Fruit fly (Drosophila melanogaster): ENCODE measurements around the gene Fhos.
A peak's percentile ranks its signal among the peaks of the same experiment; 100 is the strongest.

Gene Fhos

DNA sequence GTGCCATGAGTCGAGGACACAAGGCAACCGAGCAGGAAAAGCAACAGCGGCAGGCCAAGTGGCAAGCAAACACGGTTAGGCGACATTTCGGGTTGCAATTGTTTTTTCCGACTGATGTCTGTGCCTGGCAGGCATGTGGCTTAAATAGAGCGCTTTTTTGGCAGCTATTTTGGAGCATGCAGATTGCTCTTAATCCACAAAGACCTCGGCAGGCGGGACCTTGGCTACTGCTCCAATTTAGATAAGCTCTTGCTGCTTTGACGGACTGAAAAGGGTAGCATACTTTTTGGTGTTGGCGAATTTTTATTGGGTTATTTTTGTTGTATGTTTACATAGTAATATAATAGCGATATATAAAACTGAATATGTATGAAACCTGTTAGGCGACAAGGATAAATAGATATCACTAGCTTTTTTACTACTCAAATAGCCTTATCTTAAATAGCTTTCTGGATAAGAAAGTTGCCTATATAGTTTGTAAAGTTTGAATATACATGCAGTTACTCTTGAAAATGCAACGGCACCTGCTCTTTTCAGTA lies 53.8 kb downstream of the Fhos start, which contains the start of the genes CG13312 and CG32024:
TSS of gene CG13312 (minus strand) at position 101 of the 539 bp plus-strand sequence.
TSS of gene CG32024 (plus strand) at position 489 of the 539 bp plus-strand sequence.
- TF ChIP-seq psq (GFP tag; optimal IDR thresholded peaks at IDR 0.05) (no peak), woc (GFP tag; optimal IDR thresholded peaks at IDR 0.05) (no peak), Rel (GFP tag; optimal IDR thresholded peaks at IDR 0.05) (no peak), Rel (tag; optimal IDR thresholded peaks at IDR 0.05) (no peak), N (GFP tag; optimal IDR thresholded peaks at IDR 0.05) (no peak), foxo (GFP tag; optimal IDR thresholded peaks at IDR 0.05) (no peak), h (GFP tag; optimal IDR thresholded peaks at IDR 0.05) (no peak), GATAd (GFP tag; optimal IDR thresholded peaks at IDR 0.05) (no peak), lola (GFP tag; optimal IDR thresholded peaks at IDR 0.05) (no peak), CrebA (GFP tag; optimal IDR thresholded peaks at IDR 0.05; ENCODE audit: borderline replicate concordance) (no peak), Hr83 (GFP tag; optimal IDR thresholded peaks at IDR 0.05; ENCODE audit: poor library complexity, severe bottlenecking) (no peak), dl (GFP tag; optimal IDR thresholded peaks at IDR 0.05; ENCODE audit: insufficient read depth in 1 of 2, partially characterized antibody in 2 of 2) (no peak), Sp1 (GFP tag; optimal IDR thresholded peaks at IDR 0.05) (no peak), Myc (optimal IDR thresholded peaks at IDR 0.05) (no peak), Vsx2 (GFP tag; optimal IDR thresholded peaks at IDR 0.05; ENCODE audit: partially characterized antibody) (no peak), HLH106 (tag; optimal IDR thresholded peaks at IDR 0.05) (no peak), sage (GFP tag; optimal IDR thresholded peaks at IDR 0.05) (no peak), tai (GFP tag; optimal IDR thresholded peaks at IDR 0.05) (no peak)

DNA sequence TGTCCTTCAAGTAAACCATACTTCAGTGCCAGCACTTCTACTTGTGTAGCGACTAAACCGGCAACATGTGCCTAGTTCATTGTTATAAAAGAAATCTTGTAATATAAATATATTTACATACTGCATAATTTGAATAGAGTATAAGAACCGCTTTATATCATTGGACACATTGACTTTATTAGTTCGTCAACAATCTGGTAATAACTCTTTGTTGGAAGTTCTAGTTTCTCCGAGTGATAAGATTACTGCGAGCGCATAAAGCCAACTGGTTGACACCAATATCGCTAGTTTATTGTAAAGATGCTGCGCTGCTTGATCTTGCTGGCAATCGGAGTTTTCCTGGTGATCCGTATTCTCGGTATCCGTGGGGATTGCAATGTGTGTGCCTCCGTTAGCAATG lies 54.8 kb downstream of the Fhos start, which contains the start of gene CG13308:
TSS of gene CG13308 (plus strand) at position 301 of the 400 bp plus-strand sequence.
- TF ChIP-seq jim (GFP tag; optimal IDR thresholded peaks at IDR 0.05) (no peak), fru (GFP tag; optimal IDR thresholded peaks at IDR 0.05) (no peak), pan (optimal IDR thresholded peaks at IDR 0.05) (no peak), Mio (GFP tag; optimal IDR thresholded peaks at IDR 0.05) (no peak), HLH106 (tag; optimal IDR thresholded peaks at IDR 0.05) (no peak), usp (GFP tag; optimal IDR thresholded peaks at IDR 0.05) (no peak), CrebA (GFP tag; optimal IDR thresholded peaks at IDR 0.05; ENCODE audit: borderline replicate concordance) (no peak), Jra (GFP tag; optimal IDR thresholded peaks at IDR 0.05) (no peak), psq (GFP tag; optimal IDR thresholded peaks at IDR 0.05) (no peak), lola (GFP tag; optimal IDR thresholded peaks at IDR 0.05) (no peak)

DNA sequence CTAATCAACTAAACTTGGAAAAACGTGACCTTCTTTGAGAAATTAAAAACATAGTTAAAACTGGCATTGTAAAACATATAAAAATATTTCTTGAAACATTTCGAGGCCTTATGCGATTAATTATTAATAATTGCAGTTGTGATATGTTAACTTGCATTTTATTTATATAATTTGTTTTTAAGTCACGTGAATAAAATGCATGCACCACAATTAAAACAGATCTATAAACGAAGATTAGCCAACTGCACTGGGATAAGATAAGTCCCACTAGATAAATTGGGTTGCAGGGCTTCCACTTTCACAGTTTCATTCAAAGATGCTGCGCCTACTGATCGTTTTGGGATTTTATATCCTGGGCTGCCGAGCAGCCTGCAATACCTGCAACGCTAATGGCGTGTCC lies 56.7 kb downstream of the Fhos start, which contains the start of gene CG13309:
TSS of gene CG13309 (plus strand) at position 301 of the 400 bp plus-strand sequence.
- TF ChIP-seq Hr78 (GFP tag; optimal IDR thresholded peaks at IDR 0.05) (no peak), brk (GFP tag; optimal IDR thresholded peaks at IDR 0.05) (no peak), jim (GFP tag; optimal IDR thresholded peaks at IDR 0.05) (no peak), psq (GFP tag; optimal IDR thresholded peaks at IDR 0.05) (no peak), lola (GFP tag; optimal IDR thresholded peaks at IDR 0.05) (no peak), sage (GFP tag; optimal IDR thresholded peaks at IDR 0.05) (no peak), Abd-B (GFP tag; optimal IDR thresholded peaks at IDR 0.05) (no peak), Dif (GFP tag; optimal IDR thresholded peaks at IDR 0.05; ENCODE audit: partially characterized antibody) (no peak), usp (GFP tag; optimal IDR thresholded peaks at IDR 0.05) (no peak), GATAd (GFP tag; optimal IDR thresholded peaks at IDR 0.05) (no peak)

DNA sequence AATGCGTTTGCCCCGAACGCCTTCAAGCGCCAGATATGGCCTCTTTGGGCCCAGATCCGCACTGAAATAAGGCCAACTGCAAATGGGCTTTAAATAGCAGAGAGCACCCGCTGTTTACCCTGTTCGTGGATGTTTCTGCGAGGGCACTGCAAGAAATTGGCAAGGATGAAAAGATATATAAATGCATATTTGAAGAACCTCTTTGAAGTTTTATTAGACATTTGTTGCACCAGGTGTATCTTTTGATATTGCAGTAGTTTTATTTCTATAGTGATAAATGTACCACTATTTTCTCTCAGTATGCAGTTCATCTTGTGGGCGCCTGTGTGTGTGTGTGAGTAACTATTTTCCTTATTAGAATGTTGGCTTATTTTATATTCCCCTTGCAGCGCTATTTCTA lies 60.1 kb downstream of the Fhos start:
- TF ChIP-seq HLH106 (tag; optimal IDR thresholded peaks at IDR 0.05) (no peak), N (GFP tag; optimal IDR thresholded peaks at IDR 0.05) (no peak), ey (GFP tag; optimal IDR thresholded peaks at IDR 0.05) (peak; percentile 12)

DNA sequence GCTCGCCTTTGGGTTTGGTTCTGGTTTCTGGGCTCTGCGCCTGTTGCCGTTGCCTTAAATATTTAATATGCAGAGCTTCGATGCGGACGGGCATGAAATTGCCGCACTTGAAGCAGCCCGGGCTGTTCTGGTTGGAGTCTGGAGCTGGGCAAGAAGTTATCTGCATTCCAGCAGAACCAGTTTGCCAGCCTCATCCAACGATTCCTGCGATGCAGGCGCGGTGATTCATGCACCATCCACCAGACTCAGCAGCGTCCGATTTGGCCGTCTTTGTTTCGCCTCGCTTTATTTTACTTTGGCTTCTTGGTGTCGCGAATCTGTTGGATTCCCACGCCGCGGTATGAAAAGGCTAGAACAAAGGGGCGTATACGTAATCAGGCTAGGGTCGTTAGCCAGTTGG lies 66.0 kb downstream of the Fhos start:
- TF ChIP-seq Dif (GFP tag; optimal IDR thresholded peaks at IDR 0.05; ENCODE audit: partially characterized antibody) (peak; percentile 34), CrebA (GFP tag; optimal IDR thresholded peaks at IDR 0.05; ENCODE audit: borderline replicate concordance) (no peak), Jra (GFP tag; optimal IDR thresholded peaks at IDR 0.05) (peak; percentile 60), Rel (GFP tag; optimal IDR thresholded peaks at IDR 0.05) (no peak), Rel (tag; optimal IDR thresholded peaks at IDR 0.05) (no peak), psq (GFP tag; optimal IDR thresholded peaks at IDR 0.05) (peak; percentile 9), foxo (GFP tag; optimal IDR thresholded peaks at IDR 0.05) (no peak), GATAd (GFP tag; optimal IDR thresholded peaks at IDR 0.05) (no peak)

Measured in whole organism, wandering third instar larva.